Fruit fly (Drosophila melanogaster): ENCODE measurements around the gene Fgop2.

Gene Fgop2

dm6 chr2L:6968013-6968517 is 23.0 kb upstream of the Fgop2 start (continued):
- TF ChIP-seq Eip75B (GFP tag; optimal IDR thresholded peaks at IDR 0.05) = peak; percentile 37
- TF ChIP-seq CG8632 (GFP tag; optimal IDR thresholded peaks at IDR 0.05) = peak; percentile 35
- peak; percentile 38 for TF ChIP-seq Ets21C (GFP tag; optimal IDR thresholded peaks at IDR 0.05)
- TF ChIP-seq achi (GFP tag; optimal IDR thresholded peaks at IDR 0.05) = no peak
- TF ChIP-seq CG34406 (GFP tag; optimal IDR thresholded peaks at IDR 0.05) = peak; percentile 10
- no peak for TF ChIP-seq CG7368 (GFP tag; optimal IDR thresholded peaks at IDR 0.05)
- TF ChIP-seq CG11294 (GFP tag; IDR thresholded peaks at IDR 0.05) = no peak
- TF ChIP-seq salr (GFP tag; optimal IDR thresholded peaks at IDR 0.05) = no peak
- TF ChIP-seq fd59A (GFP tag; optimal IDR thresholded peaks at IDR 0.05) = no peak
- TF ChIP-seq eg (GFP tag; IDR thresholded peaks at IDR 0.05) = peak; percentile 56; the same call in 2 of the 3 replicates
- TF ChIP-seq Ets96B (tag; optimal IDR thresholded peaks at IDR 0.05) = peak; percentile 44
- peak; percentile 94 for TF ChIP-seq fkh (GFP tag; optimal IDR thresholded peaks at IDR 0.05)
- peak; percentile 51 for TF ChIP-seq cyc (GFP tag; optimal IDR thresholded peaks at IDR 0.05)
- peak; percentile 64 for TF ChIP-seq Sox14 (GFP tag; optimal IDR thresholded peaks at IDR 0.05)
- peak; percentile 38 for TF ChIP-seq CG6792 (GFP tag; optimal IDR thresholded peaks at IDR 0.05)
- no peak for TF ChIP-seq Met (GFP tag; optimal IDR thresholded peaks at IDR 0.05)
- no peak for TF ChIP-seq Sox15 (GFP tag; optimal IDR thresholded peaks at IDR 0.05)
- TF ChIP-seq Hr39 (GFP tag; optimal IDR thresholded peaks at IDR 0.05) = peak; percentile 37
- peak; percentile 83 for TF ChIP-seq svp (GFP tag)
- no peak for TF ChIP-seq Gug (GFP tag; IDR thresholded peaks at IDR 0.05)
- TF ChIP-seq CG32006 (GFP tag; optimal IDR thresholded peaks at IDR 0.05) = peak; percentile 21
- TF ChIP-seq dsx (GFP tag; optimal IDR thresholded peaks at IDR 0.05; ENCODE audit: poor library complexity, severe bottlenecking) = peak; percentile 62
- peak; percentile 73 for TF ChIP-seq CG3919 (GFP tag; optimal IDR thresholded peaks at IDR 0.05)
- TF ChIP-seq CG11762 (GFP tag; optimal IDR thresholded peaks at IDR 0.05; ENCODE audit: insufficient read depth) = no peak
- TF ChIP-seq lz (GFP tag; optimal IDR thresholded peaks at IDR 0.05) = peak; percentile 63
- no peak for TF ChIP-seq vri (GFP tag; optimal IDR thresholded peaks at IDR 0.05)
- no peak for TF ChIP-seq CG10669 (GFP tag; optimal IDR thresholded peaks at IDR 0.05)
- TF ChIP-seq esn (GFP tag; optimal IDR thresholded peaks at IDR 0.05) = peak; percentile 57
- peak; percentile 42 for TF ChIP-seq CG6854 (GFP tag; optimal IDR thresholded peaks at IDR 0.05)
- no peak for TF ChIP-seq spab (GFP tag; optimal IDR thresholded peaks at IDR 0.05)
- TF ChIP-seq OdsH (GFP tag; optimal IDR thresholded peaks at IDR 0.05) = no peak
- peak in 1 of 2 experiments; percentile 49 for TF ChIP-seq ss (GFP tag; optimal IDR thresholded peaks at IDR 0.05)
- no peak for TF ChIP-seq dac (GFP tag; optimal IDR thresholded peaks at IDR 0.05)
- no peak for TF ChIP-seq CG6808 (GFP tag; optimal IDR thresholded peaks at IDR 0.05)
- TF ChIP-seq CG10631 (GFP tag; optimal IDR thresholded peaks at IDR 0.05) = peak; percentile 29

dm6 chr2L:6967422-6968012 is 22.4 kb upstream of the Fgop2 start, which contains the start of gene Sumo:
Gene Sumo (minus strand): TSS chr2L:6967644.
- TF ChIP-seq OdsH (GFP tag; optimal IDR thresholded peaks at IDR 0.05) (peak; percentile 18), Eip78C (GFP tag) (peak; percentile 14), Sox15 (GFP tag; optimal IDR thresholded peaks at IDR 0.05) (peak; percentile 5), CG32006 (GFP tag; optimal IDR thresholded peaks at IDR 0.05) (peak; percentile 11), CG6854 (GFP tag; optimal IDR thresholded peaks at IDR 0.05) (peak; percentile 60), CG3032 (tag; optimal IDR thresholded peaks at IDR 0.05) (peak; percentile 21), Ets21C (GFP tag; optimal IDR thresholded peaks at IDR 0.05) (no peak), CG9139 (GFP tag; optimal IDR thresholded peaks at IDR 0.05) (no peak), salr (GFP tag; optimal IDR thresholded peaks at IDR 0.05) (peak in 1 of 2 experiments; percentile 41), Sox14 (GFP tag; optimal IDR thresholded peaks at IDR 0.05) (no peak), Hr4 (GFP tag; optimal IDR thresholded peaks at IDR 0.05) (no peak), eg (GFP tag; IDR thresholded peaks at IDR 0.05) (peak; percentile 2; the same call in 1 of the 3 replicates), CG8119 (GFP tag; IDR thresholded peaks at IDR 0.05) (0 out of 3 replicates have a peak, but pooled peaks have one; percentile 2), Eip93F (GFP tag; optimal IDR thresholded peaks at IDR 0.05) (peak; percentile 41), fd85E (GFP tag; optimal IDR thresholded peaks at IDR 0.05) (no peak), CG6163 (GFP tag; IDR thresholded peaks at IDR 0.05) (0 out of 3 replicates have a peak, but pooled peaks have one; percentile 6), fd59A (GFP tag; optimal IDR thresholded peaks at IDR 0.05) (peak; percentile 12)

Measured in whole organism, prepupa.